Worm (Caenorhabditis elegans) whole organism, midembryonic: Measurements from ENCODE around the gene hum-8.

ENCODE experiments used
- T22C8.4 ChIP-seq: fragments of 200-800 bp; sonication (Bioruptor generic); IDR thresholded peaks from 2 replicates; pipeline ENCODE4 v1.3.6; 2022; ENCODE audit warnings: missing genetic modification characterization, missing compliant biosample characterization
- cog-1 ChIP-seq: sonication (generic microtip); optimal IDR thresholded peaks from 2 replicates; lab custom pipeline; 2016; ENCODE audit warnings: missing genetic modification characterization, missing compliant biosample characterization
- flt-1 ChIP-seq: fragments of 200-800 bp; sonication (Bioruptor generic); IDR thresholded peaks from 2 replicates; pipeline ENCODE4 v1.3.6; 2022; ENCODE audit warnings: missing genetic modification characterization, missing compliant biosample characterization
- med-1 ChIP-seq: sonication (generic microtip); optimal IDR thresholded peaks from 2 replicates; lab custom pipeline; 2017; ENCODE audit warnings: missing genetic modification characterization, mild to moderate bottlenecking, missing compliant biosample characterization, antibody characterized with exemption, missing genetic modification reagents; ENCODE audit not compliant: insufficient read depth
- ref-1 ChIP-seq: fragments of 200-800 bp; sonication (Bioruptor generic); conservative IDR thresholded peaks from 2 replicates; pipeline ENCODE4 v1.3.6; 2022; ENCODE audit warnings: missing genetic modification reagents, missing genetic modification characterization, missing compliant biosample characterization
- tab-1 ChIP-seq: fragments of 200-800 bp; sonication (Bioruptor generic); IDR thresholded peaks from 2 replicates; pipeline ENCODE4 v1.3.6; 2022; ENCODE audit warnings: missing genetic modification characterization, missing compliant biosample characterization
- ztf-23 ChIP-seq: fragments of 200-800 bp; sonication (Bioruptor generic); IDR thresholded peaks from 2 replicates; pipeline ENCODE4 v1.3.6; 2022; ENCODE audit warnings: missing genetic modification reagents, missing genetic modification characterization, missing compliant biosample characterization
- ztf-29 ChIP-seq: fragments of 200-800 bp; sonication (Bioruptor generic); IDR thresholded peaks from 2 replicates; pipeline ENCODE4 v1.3.6; 2022; ENCODE audit warnings: missing genetic modification reagents, missing genetic modification characterization, missing compliant biosample characterization

ce11 chrIV:466569-466968 is 26.2 kb upstream of the hum-8 start:
- TF ChIP-seq flt-1 (no peak), T22C8.4 (GFP tag; lab: Robert Waterston, UW) (no peak), med-1 (GFP tag; lab: Kevin White, UChicago) (no peak), cog-1 (tag; lab: Kevin White, UChicago) (no peak), ztf-29 (GFP tag; lab: Robert Waterston, UW) (no peak), ref-1 (GFP tag; lab: Robert Waterston, UW) (no peak), ztf-23 (GFP tag; lab: Robert Waterston, UW) (no peak), tab-1 (GFP tag; lab: Robert Waterston, UW) (no peak)
